Worm (Caenorhabditis elegans) whole organism, L3 larva: ENCODE data around the gene T26G10.1.
A peak's percentile ranks its signal among the peaks of the same experiment; 100 is the strongest.

Experiments
- R02D3.7 ChIP-seq: fragments of 150-350 bp; optimal IDR thresholded peaks from 2 replicates; lab custom pipeline; 2014; ENCODE audit warnings: missing biosample characterization, missing genetic modification characterization
- aly-2 ChIP-seq: fragments of 150-350 bp; optimal IDR thresholded peaks from 2 replicates; lab custom pipeline; 2014; ENCODE audit warnings: missing biosample characterization, missing genetic modification characterization
- ama-1 ChIP-seq: fragments of 150-350 bp; optimal IDR thresholded peaks from 2 replicates; lab custom pipeline; 2018
- ceh-28 ChIP-seq: fragments of 150-350 bp; optimal IDR thresholded peaks from 2 replicates; lab custom pipeline; 2014; ENCODE audit warnings: missing biosample characterization, missing genetic modification reagents, missing genetic modification characterization
- ceh-82 ChIP-seq: fragments of 150-350 bp; optimal IDR thresholded peaks from 2 replicates; lab custom pipeline; 2014; ENCODE audit warnings: missing biosample characterization, missing genetic modification characterization
- egl-27 ChIP-seq: sonication (generic microtip); optimal IDR thresholded peaks from 4 replicates; lab custom pipeline; 2017; ENCODE audit warnings: missing biosample characterization, missing genetic modification reagents, missing genetic modification characterization
- elt-1 ChIP-seq: fragments of 150-350 bp; optimal IDR thresholded peaks from 2 replicates; lab custom pipeline; 2014; ENCODE audit warnings: missing biosample characterization, missing genetic modification characterization
- elt-2 ChIP-seq: sonication (generic microtip); optimal IDR thresholded peaks from 2 replicates; lab custom pipeline; 2016; ENCODE audit warnings: missing genetic modification reagents, mild to moderate bottlenecking, missing genetic modification characterization, missing compliant biosample characterization
- eor-1 ChIP-seq, 2 experiments: fragments of 150-350 bp; optimal IDR thresholded peaks; 2 replicates each; lab custom pipeline; 2014 to 2018; ENCODE audit warnings: missing biosample characterization in 2 of 2, missing genetic modification characterization in 2 of 2
- fkh-10 ChIP-seq: sonication (generic microtip); optimal IDR thresholded peaks from 2 replicates; lab custom pipeline; 2017; ENCODE audit warnings: missing biosample characterization, missing genetic modification reagents, missing genetic modification characterization
- fkh-2 ChIP-seq: fragments of 150-350 bp; optimal IDR thresholded peaks from 2 replicates; lab custom pipeline; 2014; ENCODE audit warnings: missing biosample characterization, missing genetic modification reagents, missing genetic modification characterization
- fos-1 ChIP-seq: fragments of 150-350 bp; optimal IDR thresholded peaks from 2 replicates; lab custom pipeline; 2014; ENCODE audit warnings: missing biosample characterization, missing genetic modification characterization
- hmg-11 ChIP-seq: sonication (generic microtip); optimal IDR thresholded peaks from 2 replicates; lab custom pipeline; 2016; ENCODE audit warnings: missing genetic modification characterization, missing compliant biosample characterization
- jun-1 ChIP-seq: fragments of 150-350 bp; optimal IDR thresholded peaks from 2 replicates; lab custom pipeline; 2014; ENCODE audit warnings: missing biosample characterization, missing genetic modification reagents, missing genetic modification characterization
- lin-15B ChIP-seq: fragments of 150-350 bp; optimal IDR thresholded peaks from 2 replicates; lab custom pipeline; 2014; ENCODE audit warnings: missing biosample characterization, missing genetic modification characterization
- lin-39 ChIP-seq: fragments of 150-350 bp; optimal IDR thresholded peaks from 2 replicates; lab custom pipeline; 2018; ENCODE audit warnings: missing biosample characterization, missing genetic modification reagents, missing genetic modification characterization
- mdl-1 ChIP-seq: fragments of 150-350 bp; optimal IDR thresholded peaks from 2 replicates; lab custom pipeline; 2014; ENCODE audit warnings: missing biosample characterization, missing genetic modification characterization
- nfya-1 ChIP-seq: sonication (generic microtip); optimal IDR thresholded peaks from 2 replicates; lab custom pipeline; 2017; ENCODE audit warnings: missing genetic modification characterization, mild to moderate bottlenecking, missing compliant biosample characterization, antibody characterized with exemption, moderate library complexity; ENCODE audit not compliant: insufficient read depth
- nhr-12 ChIP-seq: fragments of 150-350 bp; optimal IDR thresholded peaks from 2 replicates; lab custom pipeline; 2014; ENCODE audit warnings: missing biosample characterization, missing genetic modification characterization
- nhr-23 ChIP-seq: fragments of 150-350 bp; optimal IDR thresholded peaks from 2 replicates; lab custom pipeline; 2014; ENCODE audit warnings: missing biosample characterization, missing genetic modification reagents, missing genetic modification characterization
- nhr-237 ChIP-seq: fragments of 150-350 bp; optimal IDR thresholded peaks from 2 replicates; lab custom pipeline; 2014; ENCODE audit warnings: missing biosample characterization, missing genetic modification characterization
- nhr-25 ChIP-seq: sonication (generic microtip); optimal IDR thresholded peaks from 2 replicates; lab custom pipeline; 2017; ENCODE audit warnings: missing biosample characterization, missing genetic modification characterization
- nhr-43 ChIP-seq: sonication (generic microtip); optimal IDR thresholded peaks from 2 replicates; lab custom pipeline; 2016; ENCODE audit warnings: mild to moderate bottlenecking, missing genetic modification characterization, missing compliant biosample characterization; ENCODE audit not compliant: poor library complexity, severe bottlenecking
- nhr-67 ChIP-seq: fragments of 150-350 bp; optimal IDR thresholded peaks from 2 replicates; lab custom pipeline; 2014; ENCODE audit warnings: missing biosample characterization, missing genetic modification characterization
- nhr-77 ChIP-seq: fragments of 150-350 bp; optimal IDR thresholded peaks from 2 replicates; lab custom pipeline; 2014; ENCODE audit warnings: missing biosample characterization, missing genetic modification characterization
- pha-4 ChIP-seq: fragments of 150-350 bp; optimal IDR thresholded peaks from 2 replicates; lab custom pipeline; 2014; ENCODE audit warnings: missing biosample characterization, missing genetic modification reagents, missing genetic modification characterization
- pqm-1 ChIP-seq: fragments of 150-350 bp; optimal IDR thresholded peaks from 2 replicates; lab custom pipeline; 2017; ENCODE audit warnings: missing biosample characterization, missing genetic modification characterization, inconsistent platforms
- skn-1 ChIP-seq: fragments of 150-350 bp; optimal IDR thresholded peaks from 2 replicates; lab custom pipeline; 2014; ENCODE audit warnings: missing biosample characterization, missing genetic modification characterization
- snpc-4 ChIP-seq: fragments of 150-350 bp; optimal IDR thresholded peaks from 2 replicates; lab custom pipeline; 2014; ENCODE audit warnings: missing biosample characterization, missing genetic modification characterization
- tbx-2 ChIP-seq: sonication (generic microtip); optimal IDR thresholded peaks from 2 replicates; lab custom pipeline; 2016; ENCODE audit warnings: mild to moderate bottlenecking, missing genetic modification characterization, missing compliant biosample characterization
- zag-1 ChIP-seq: fragments of 150-350 bp; optimal IDR thresholded peaks from 2 replicates; lab custom pipeline; 2014; ENCODE audit warnings: missing biosample characterization, missing genetic modification characterization
- ztf-11 ChIP-seq: fragments of 150-350 bp; optimal IDR thresholded peaks from 2 replicates; lab custom pipeline; 2014; ENCODE audit warnings: missing biosample characterization, missing genetic modification characterization

The T26G10.1 gene

ce11 chrIII:9408304-9408703 is 1.9 kb upstream of the T26G10.1 start:
- peak; percentile 90 for TF ChIP-seq snpc-4
- peak; percentile 24 for TF ChIP-seq lin-15B (tag; lab: Kevin White, UChicago)

ce11 chrIII:9401036-9401435 is 5.4 kb downstream of the T26G10.1 start, which contains the start of gene nlp-48:
Gene nlp-48, minus strand, starts transcription at chrIII:9401136.
- no peak for TF ChIP-seq ama-1 (lab: Kevin White, UChicago)
- no peak for TF ChIP-seq ztf-11 (tag; lab: Kevin White, UChicago)
- TF ChIP-seq hmg-11 (tag; lab: Kevin White, UChicago): no peak
- no peak for TF ChIP-seq ceh-82
- TF ChIP-seq fkh-10 (GFP tag; lab: Kevin White, UChicago): no peak
- no peak for TF ChIP-seq egl-27 (tag; lab: Kevin White, UChicago)
- no peak for TF ChIP-seq lin-39 (tag; lab: Kevin White, UChicago)
- no peak for TF ChIP-seq fos-1 (tag; lab: Kevin White, UChicago)
- TF ChIP-seq aly-2: no peak

ce11 chrIII:9393114-9393780 is 13.2 kb downstream of the T26G10.1 start, which contains the start of the genes gpr-2 and rgr-1:
Gene gpr-2, minus strand, starts transcription at chrIII:9393164.
Gene rgr-1, plus strand, starts transcription at chrIII:9393730.
- TF ChIP-seq nhr-43 (no peak), lin-15B (tag; lab: Kevin White, UChicago) (peak; percentile 46), nfya-1 (tag; lab: Kevin White, UChicago) (peak; percentile 53), elt-2 (tag; lab: Kevin White, UChicago) (no peak), nhr-23 (tag; lab: Kevin White, UChicago) (peak; percentile 38), ceh-28 (tag; lab: Kevin White, UChicago) (no peak), snpc-4 (peak; percentile 35), skn-1 (peak; percentile 29), hmg-11 (tag; lab: Kevin White, UChicago) (peak; percentile 36), pha-4 (tag; lab: Kevin White, UChicago) (peak; percentile 47)

- no peak for TF ChIP-seq eor-1 (tag; optimal IDR thresholded peaks at IDR 0.05; lab: Kevin White, UChicago)
- no peak for TF ChIP-seq zag-1 (tag; lab: Kevin White, UChicago)
- peak; percentile 34 for TF ChIP-seq nfya-1 (tag; lab: Kevin White, UChicago)
- no peak for TF ChIP-seq fkh-2 (tag; lab: Kevin White, UChicago)
- no peak for TF ChIP-seq nhr-67 (tag; lab: Kevin White, UChicago)
- no peak for TF ChIP-seq fkh-10 (GFP tag; lab: Kevin White, UChicago)
- peak; percentile 9 for TF ChIP-seq lin-39 (tag; lab: Kevin White, UChicago)
- no peak for TF ChIP-seq nhr-25 (tag; lab: Kevin White, UChicago)
- TF ChIP-seq R02D3.7 (tag; lab: Kevin White, UChicago): no peak
- TF ChIP-seq jun-1 (tag; lab: Kevin White, UChicago): no peak
- TF ChIP-seq hmg-11 (tag; lab: Kevin White, UChicago): no peak
- TF ChIP-seq nhr-237 (tag; lab: Kevin White, UChicago): no peak
- TF ChIP-seq tbx-2 (tag; lab: Kevin White, UChicago): no peak
- no peak for TF ChIP-seq nhr-12
- TF ChIP-seq mdl-1 (tag; lab: Kevin White, UChicago): peak; percentile 2
- no peak for TF ChIP-seq nhr-77 (tag; lab: Kevin White, UChicago)
These were observed 15.5 kb downstream of the T26G10.1 start for ce11 chrIII:9390924-9391323.

ce11 chrIII:9390007-9390406 is 16.4 kb downstream of the T26G10.1 start, which contains the start of gene slc-17.2:
Gene slc-17.2, minus strand, starts transcription at chrIII:9390107.
- TF ChIP-seq pqm-1 (tag; lab: Kevin White, UChicago) (no peak), ceh-28 (tag; lab: Kevin White, UChicago) (no peak), mdl-1 (tag; lab: Kevin White, UChicago) (no peak), fkh-10 (GFP tag; lab: Kevin White, UChicago) (peak; percentile 7)

ce11 chrIII:9385543-9385942 is 20.9 kb downstream of the T26G10.1 start, which contains the start of gene C38C10.3:
Gene C38C10.3, minus strand, starts transcription at chrIII:9385643.
- no peak for TF ChIP-seq elt-1 (tag; lab: Kevin White, UChicago)
